Worm (Caenorhabditis elegans) whole organism, mixed stage, embryonic: ENCODE measurements around the gene Y49G5A.1.

Source experiments
- bed-3 ChIP-seq: fragments of 200-800 bp; sonication (Bioruptor generic); optimal IDR thresholded peaks from 3 replicates; lab custom pipeline; 2018; ENCODE audit warnings: mild to moderate bottlenecking, missing genetic modification characterization, moderate library complexity, missing compliant biosample characterization
- lin-13 ChIP-seq: fragments of 150-350 bp; optimal IDR thresholded peaks from 2 replicates; lab custom pipeline; 2014; ENCODE audit warnings: missing biosample characterization, missing genetic modification characterization
- lsy-2 ChIP-seq: fragments of 150-350 bp; optimal IDR thresholded peaks from 2 replicates; lab custom pipeline; 2014; ENCODE audit warnings: missing biosample characterization, missing genetic modification characterization
- mab-5 ChIP-seq: fragments of 150-350 bp; optimal IDR thresholded peaks from 2 replicates; lab custom pipeline; 2014; ENCODE audit warnings: missing biosample characterization, missing genetic modification characterization
- mep-1 ChIP-seq: fragments of 150-350 bp; optimal IDR thresholded peaks from 2 replicates; lab custom pipeline; 2017; ENCODE audit warnings: missing biosample characterization, missing genetic modification reagents, missing genetic modification characterization, inconsistent platforms
- nhr-237 ChIP-seq: fragments of 150-350 bp; optimal IDR thresholded peaks from 2 replicates; lab custom pipeline; 2014; ENCODE audit warnings: missing biosample characterization, missing genetic modification characterization
- pha-4 ChIP-seq: fragments of 150-350 bp; optimal IDR thresholded peaks from 2 replicates; lab custom pipeline; 2018; ENCODE audit warnings: missing biosample characterization, missing genetic modification reagents, missing genetic modification characterization
- unc-62 ChIP-seq: fragments of 150-350 bp; optimal IDR thresholded peaks from 2 replicates; lab custom pipeline; 2014; ENCODE audit warnings: missing biosample characterization, missing genetic modification reagents, missing genetic modification characterization

ce11 chrV:5329677-5330266, 42.6 kb upstream of the Y49G5A.1 start:
- no peak for TF ChIP-seq nhr-237
- TF ChIP-seq lsy-2 (tag; lab: Kevin White, UChicago) = no peak
- TF ChIP-seq mab-5 (tag; lab: Kevin White, UChicago) = no peak
- no peak for TF ChIP-seq lin-13 (tag; lab: Kevin White, UChicago)
- TF ChIP-seq unc-62 (GFP tag; lab: Kevin White, UChicago) = no peak
- TF ChIP-seq bed-3 (GFP tag; lab: Kevin White, UChicago) = no peak
- TF ChIP-seq mep-1 = no peak
- no peak for TF ChIP-seq pha-4
